Fruit fly (Drosophila melanogaster) whole organism, embryonic: ENCODE results near the gene Scm.

Experiments used
- ATbp ChIP-seq: fragments of 200-800 bp; sonication (Bioruptor generic); optimal IDR thresholded peaks from 2 replicates; lab custom pipeline; 2017; ENCODE audit warnings: missing biosample characterization, mild to moderate bottlenecking, missing genetic modification characterization, missing genetic modification reagents
- BtbVII ChIP-seq: fragments of 200-800 bp; sonication (Bioruptor generic); optimal IDR thresholded peaks from 3 replicates; lab custom pipeline; 2017; ENCODE audit warnings: missing biosample characterization, mild to moderate bottlenecking, missing genetic modification characterization
- CG10267 ChIP-seq: fragments of 200-800 bp; sonication (Bioruptor generic); optimal IDR thresholded peaks from 2 replicates; lab custom pipeline; 2018; ENCODE audit warnings: missing biosample characterization, mild to moderate bottlenecking, missing genetic modification characterization, moderate library complexity
- CG10654 ChIP-seq: fragments of 200-800 bp; sonication (Bioruptor generic); optimal IDR thresholded peaks from 2 replicates; lab custom pipeline; 2016; ENCODE audit warnings: missing biosample characterization, missing genetic modification characterization
- CG10959 ChIP-seq: fragments of 200-800 bp; sonication (Bioruptor generic); IDR thresholded peaks from 2 replicates; pipeline ENCODE4 v1.3.6; 2022; ENCODE audit warnings: missing biosample characterization, missing genetic modification characterization
- CG11504 ChIP-seq: fragments of 200-800 bp; sonication (Bioruptor generic); optimal IDR thresholded peaks from 3 replicates; lab custom pipeline; 2019; ENCODE audit warnings: missing biosample characterization, mild to moderate bottlenecking, missing genetic modification characterization, moderate library complexity
- CG11560 ChIP-seq: fragments of 200-800 bp; sonication (Bioruptor generic); IDR thresholded peaks from 3 replicates; pipeline ENCODE4 v1.3.6; 2022; ENCODE audit warnings: missing biosample characterization, missing genetic modification characterization
- CG12236 ChIP-seq: fragments of 200-800 bp; sonication (Bioruptor generic); optimal IDR thresholded peaks from 2 replicates; lab custom pipeline; 2016; ENCODE audit warnings: missing biosample characterization, missing genetic modification characterization
- CG13287 ChIP-seq: fragments of 200-800 bp; sonication (Bioruptor generic); IDR thresholded peaks from 2 replicates; pipeline ENCODE4 v1.3.6; 2022; ENCODE audit warnings: missing biosample characterization, missing genetic modification characterization; ENCODE audit not compliant: partially characterized antibody
- CG14667 ChIP-seq: fragments of 200-800 bp; sonication (Bioruptor generic); IDR thresholded peaks from 2 replicates; pipeline ENCODE4 v1.3.6; 2022; ENCODE audit warnings: missing biosample characterization, missing genetic modification characterization
- CG17912 ChIP-seq: fragments of 200-800 bp; sonication (Bioruptor generic); optimal IDR thresholded peaks from 2 replicates; lab custom pipeline; 2018; ENCODE audit warnings: missing biosample characterization, mild to moderate bottlenecking, missing genetic modification characterization
- CG1792 ChIP-seq: fragments of 200-800 bp; sonication (Bioruptor generic); optimal IDR thresholded peaks from 2 replicates; lab custom pipeline; 2016; ENCODE audit warnings: missing biosample characterization, missing genetic modification characterization
- CG2120 ChIP-seq: fragments of 200-800 bp; sonication (Bioruptor generic); optimal IDR thresholded peaks from 3 replicates; lab custom pipeline; 2016; ENCODE audit warnings: missing biosample characterization, missing genetic modification characterization
- CG2202 ChIP-seq: fragments of 200-800 bp; sonication (Bioruptor generic); optimal IDR thresholded peaks from 2 replicates; lab custom pipeline; 2018; ENCODE audit warnings: missing biosample characterization, mild to moderate bottlenecking, missing genetic modification characterization
- CG2678 ChIP-seq: fragments of 200-800 bp; sonication (Bioruptor generic); optimal IDR thresholded peaks from 3 replicates; lab custom pipeline; 2019; ENCODE audit warnings: missing biosample characterization, mild to moderate bottlenecking, missing genetic modification characterization, moderate library complexity
- CG30431 ChIP-seq: fragments of 200-800 bp; sonication (Bioruptor generic); optimal IDR thresholded peaks from 2 replicates; lab custom pipeline; 2017; ENCODE audit warnings: missing biosample characterization, missing genetic modification characterization
- CG43689 ChIP-seq: fragments of 200-800 bp; sonication (Bioruptor generic); IDR thresholded peaks from 2 replicates; pipeline ENCODE4 v1.3.6; 2022; ENCODE audit warnings: missing biosample characterization, missing genetic modification characterization
- CG5953 ChIP-seq: fragments of 200-800 bp; sonication (Bioruptor generic); IDR thresholded peaks from 2 replicates; pipeline ENCODE4 v1.3.6; 2022; ENCODE audit warnings: missing biosample characterization, missing genetic modification characterization
- CG7987 ChIP-seq: fragments of 200-800 bp; sonication (Bioruptor generic); optimal IDR thresholded peaks from 2 replicates; lab custom pipeline; 2018; ENCODE audit warnings: missing biosample characterization, mild to moderate bottlenecking, missing genetic modification characterization, moderate library complexity
- CG8290 ChIP-seq, 3 experiments: fragments of 200-800 bp; sonication (Bioruptor generic); optimal IDR thresholded peaks; 2 replicates each; lab custom pipeline; 2016 to 2019; ENCODE audit warnings: missing biosample characterization in 3 of 3, missing genetic modification characterization in 3 of 3, mild to moderate bottlenecking in 2 of 3, moderate library complexity in 1 of 3
- CG9727 ChIP-seq: fragments of 200-800 bp; sonication (Bioruptor generic); optimal IDR thresholded peaks from 3 replicates; lab custom pipeline; 2017; ENCODE audit warnings: missing biosample characterization, mild to moderate bottlenecking, missing genetic modification characterization
- CHES-1-like ChIP-seq: fragments of 200-800 bp; sonication (Bioruptor generic); optimal IDR thresholded peaks from 2 replicates; lab custom pipeline; 2016; ENCODE audit warnings: missing biosample characterization, missing genetic modification characterization
- CTCF ChIP-seq: fragments of 200-800 bp; sonication (Bioruptor generic); optimal IDR thresholded peaks from 2 replicates; lab custom pipeline; 2017; ENCODE audit warnings: missing biosample characterization, mild to moderate bottlenecking, missing genetic modification characterization, moderate library complexity
- Hey ChIP-seq: fragments of 200-800 bp; sonication (Bioruptor generic); optimal IDR thresholded peaks from 3 replicates; lab custom pipeline; 2018; ENCODE audit warnings: missing biosample characterization, mild to moderate bottlenecking, missing genetic modification characterization
- Lhr ChIP-seq: fragments of 200-800 bp; sonication (Bioruptor generic); optimal IDR thresholded peaks from 3 replicates; lab custom pipeline; 2017; ENCODE audit warnings: mild to moderate bottlenecking, missing biosample characterization, missing genetic modification reagents, missing genetic modification characterization
- MBD-R2 ChIP-seq: fragments of 200-800 bp; sonication (Bioruptor generic); IDR thresholded peaks from 2 replicates; pipeline ENCODE4 v1.3.6; 2022; ENCODE audit warnings: missing biosample characterization, missing genetic modification characterization
- MESR4 ChIP-seq: fragments of 200-800 bp; sonication (Bioruptor generic); optimal IDR thresholded peaks from 2 replicates; lab custom pipeline; 2018; ENCODE audit warnings: missing biosample characterization, mild to moderate bottlenecking, missing genetic modification characterization, moderate library complexity
- NfI ChIP-seq: fragments of 200-800 bp; sonication (Bioruptor generic); optimal IDR thresholded peaks from 3 replicates; lab custom pipeline; 2018; ENCODE audit warnings: missing biosample characterization, mild to moderate bottlenecking, missing genetic modification characterization, moderate library complexity
- Side ChIP-seq: fragments of 200-800 bp; sonication (Bioruptor generic); optimal IDR thresholded peaks from 2 replicates; lab custom pipeline; 2016; ENCODE audit warnings: missing biosample characterization, missing genetic modification characterization
- Sry-β ChIP-seq: fragments of 200-800 bp; sonication (Bioruptor generic); optimal IDR thresholded peaks from 2 replicates; lab custom pipeline; 2018; ENCODE audit warnings: missing biosample characterization, mild to moderate bottlenecking, missing genetic modification characterization, moderate library complexity
- Xrp1 ChIP-seq: fragments of 200-800 bp; sonication (Bioruptor generic); IDR thresholded peaks from 2 replicates; pipeline ENCODE4 v1.3.6; 2022; ENCODE audit warnings: missing biosample characterization, missing genetic modification characterization
- ac ChIP-seq: fragments of 200-800 bp; sonication (Bioruptor generic); optimal IDR thresholded peaks from 3 replicates; lab custom pipeline; 2017; ENCODE audit warnings: missing biosample characterization, mild to moderate bottlenecking, missing genetic modification characterization
- bbx ChIP-seq: fragments of 200-800 bp; sonication (Bioruptor generic); IDR thresholded peaks from 2 replicates; pipeline ENCODE4 v1.3.6; 2022; ENCODE audit warnings: missing biosample characterization, missing genetic modification characterization; ENCODE audit not compliant: partially characterized antibody
- cad ChIP-seq: fragments of >200 bp; optimal IDR thresholded peaks from 2 replicates; lab custom pipeline; 2017; ENCODE audit warnings: missing biosample characterization, missing genetic modification characterization
- crol ChIP-seq: fragments of 200-800 bp; sonication (Bioruptor generic); IDR thresholded peaks from 2 replicates; pipeline ENCODE4 v1.3.6; 2022; ENCODE audit warnings: missing biosample characterization, missing genetic modification characterization
- dati ChIP-seq: fragments of 200-800 bp; sonication (Bioruptor generic); IDR thresholded peaks from 2 replicates; pipeline ENCODE4 v1.3.6; 2022; ENCODE audit warnings: missing biosample characterization, missing genetic modification characterization
- dpn ChIP-seq, 2 experiments: fragments of 200-800 bp; sonication (Bioruptor generic); optimal IDR thresholded peaks; 3 replicates each; lab custom pipeline; 2016; ENCODE audit warnings: missing biosample characterization in 2 of 2, missing genetic modification characterization in 2 of 2
- ems ChIP-seq: fragments of 200-800 bp; sonication (Bioruptor generic); optimal IDR thresholded peaks from 3 replicates; lab custom pipeline; 2016; ENCODE audit warnings: missing biosample characterization, missing genetic modification characterization
- fd3F ChIP-seq: fragments of 200-800 bp; sonication (Bioruptor generic); optimal IDR thresholded peaks from 2 replicates; lab custom pipeline; 2018; ENCODE audit warnings: missing biosample characterization, mild to moderate bottlenecking, missing genetic modification characterization, moderate library complexity
- grn ChIP-seq: fragments of 200-800 bp; sonication (Bioruptor generic); optimal IDR thresholded peaks from 3 replicates; lab custom pipeline; 2017; ENCODE audit warnings: missing biosample characterization, missing genetic modification characterization
- h ChIP-seq: fragments of >200 bp; optimal IDR thresholded peaks from 2 replicates; lab custom pipeline; 2017
- ind ChIP-seq: fragments of 200-800 bp; sonication (Bioruptor generic); optimal IDR thresholded peaks from 3 replicates; lab custom pipeline; 2016; ENCODE audit warnings: missing biosample characterization, missing genetic modification characterization
- jigr1 ChIP-seq: fragments of 200-800 bp; sonication (Bioruptor generic); IDR thresholded peaks from 3 replicates; pipeline ENCODE4 v1.3.6; 2022; ENCODE audit warnings: missing biosample characterization, missing genetic modification characterization
- lab ChIP-seq: fragments of 200-800 bp; sonication (Bioruptor generic); optimal IDR thresholded peaks from 3 replicates; lab custom pipeline; 2017; ENCODE audit warnings: missing biosample characterization, missing genetic modification characterization, mild to moderate bottlenecking, moderate library complexity, missing genetic modification reagents
- lola ChIP-seq, 3 experiments: fragments of >200 bp in 2 of 3; fragments of 200-800 bp in 1 of 3; sonication (Bioruptor generic) in 1 of 3; optimal IDR thresholded peaks; 2 replicates each; lab custom pipeline; 2017 to 2019; ENCODE audit warnings: missing biosample characterization in 3 of 3, missing genetic modification characterization in 3 of 3, mild to moderate bottlenecking in 1 of 3, moderate library complexity in 1 of 3
- luna ChIP-seq: fragments of 200-800 bp; sonication (Bioruptor generic); optimal IDR thresholded peaks from 2 replicates; lab custom pipeline; 2016; ENCODE audit warnings: missing biosample characterization, missing genetic modification characterization
- pfk ChIP-seq: fragments of 200-800 bp; sonication (Bioruptor generic); optimal IDR thresholded peaks from 2 replicates; lab custom pipeline; 2018; ENCODE audit warnings: missing biosample characterization, mild to moderate bottlenecking, missing genetic modification characterization, moderate library complexity
- psq ChIP-seq: fragments of 200-800 bp; sonication (Bioruptor generic); optimal IDR thresholded peaks from 2 replicates; lab custom pipeline; 2017; ENCODE audit warnings: missing biosample characterization, missing genetic modification characterization
- sob ChIP-seq: fragments of 200-800 bp; sonication (Bioruptor generic); IDR thresholded peaks from 2 replicates; pipeline ENCODE4 v1.3.6; 2022; ENCODE audit warnings: missing biosample characterization, missing genetic modification characterization
- trem ChIP-seq: fragments of 200-800 bp; optimal IDR thresholded peaks from 3 replicates; lab custom pipeline; 2019; ENCODE audit warnings: missing biosample characterization, mild to moderate bottlenecking, missing genetic modification characterization, moderate library complexity
- tup ChIP-seq: fragments of 200-800 bp; sonication (Bioruptor generic); optimal IDR thresholded peaks from 2 replicates; lab custom pipeline; 2016; ENCODE audit warnings: missing biosample characterization, mild to moderate bottlenecking, missing genetic modification characterization, moderate library complexity
- z ChIP-seq: fragments of 200-800 bp; sonication (Bioruptor generic); IDR thresholded peaks from 3 replicates; pipeline ENCODE4 v1.3.6; 2022; ENCODE audit warnings: missing biosample characterization, missing genetic modification characterization

Scm gene

DNA sequence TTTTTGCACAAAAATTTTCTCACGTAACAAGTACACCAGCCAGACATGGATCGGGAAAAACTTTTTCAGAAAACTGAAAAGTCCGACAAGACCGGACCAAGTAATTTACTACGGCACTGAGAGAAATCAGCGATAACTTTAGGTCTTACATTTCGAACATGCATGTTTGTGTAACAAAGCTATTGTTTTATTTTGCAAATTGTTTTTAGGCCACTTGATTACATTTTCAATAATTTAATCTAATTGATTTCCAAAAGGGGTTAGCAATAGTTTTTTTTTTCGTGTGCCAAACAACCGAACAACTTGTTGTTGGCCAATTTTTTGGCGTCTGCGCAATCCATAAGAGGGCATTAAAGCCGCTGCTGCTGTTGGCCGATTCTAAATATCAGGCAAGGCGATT is 24.3 kb downstream of the Scm start (continued):
- TF ChIP-seq CG8290 (GFP tag; optimal IDR thresholded peaks at IDR 0.05; lab: Kevin White, UChicago) (no peak), CG8290 (tag; optimal IDR thresholded peaks at IDR 0.05; lab: Kevin White, UChicago) (peak in 1 of 2 experiments; percentile 41), CG10959 (GFP tag; lab: Robert Waterston, UW) (no peak), CG2120 (GFP tag; lab: Kevin White, UChicago) (peak; percentile 71), z (GFP tag; lab: Robert Waterston, UW) (no peak), psq (no peak), Sry-β (GFP tag; lab: Kevin White, UChicago) (no peak), crol (GFP tag; lab: Robert Waterston, UW) (no peak), CHES-1-like (GFP tag; lab: Kevin White, UChicago) (peak; percentile 27), bbx (GFP tag; lab: Robert Waterston, UW) (no peak), grn (GFP tag; lab: Kevin White, UChicago) (no peak), cad (GFP tag; lab: Kevin White, UChicago) (no peak), trem (tag; lab: Kevin White, UChicago) (no peak), CG17912 (GFP tag; lab: Kevin White, UChicago) (no peak), CG7987 (peak; percentile 20), MESR4 (no peak), CG10267 (tag; lab: Kevin White, UChicago) (peak; percentile 41), CG30431 (GFP tag; lab: Kevin White, UChicago) (peak; percentile 33), CG13287 (GFP tag; lab: Robert Waterston, UW) (no peak), pfk (GFP tag; lab: Kevin White, UChicago) (no peak), BtbVII (GFP tag; lab: Kevin White, UChicago) (peak; percentile 58), CG2202 (tag; lab: Kevin White, UChicago) (no peak), MBD-R2 (GFP tag; lab: Robert Waterston, UW) (peak; percentile 33; the same call in 1 of the 2 replicates), Side (GFP tag; lab: Kevin White, UChicago) (peak; percentile 43), NfI (GFP tag; lab: Kevin White, UChicago) (peak; percentile 48), lab (GFP tag; lab: Kevin White, UChicago) (peak; percentile 90), Xrp1 (GFP tag; lab: Robert Waterston, UW) (peak; percentile 57), CG9727 (GFP tag; lab: Kevin White, UChicago) (peak; percentile 55), CG11504 (tag; lab: Kevin White, UChicago) (peak; percentile 83), luna (GFP tag; lab: Kevin White, UChicago) (no peak), ac (no peak), ATbp (GFP tag; lab: Kevin White, UChicago) (peak; percentile 38), ems (peak; percentile 69), CG1792 (GFP tag; lab: Kevin White, UChicago) (peak; percentile 59), fd3F (GFP tag; lab: Kevin White, UChicago) (peak; percentile 40), CG5953 (no peak), CTCF (no peak), dati (no peak), CG43689 (GFP tag; lab: Robert Waterston, UW) (no peak), tup (GFP tag; lab: Kevin White, UChicago) (peak; percentile 3), dpn (GFP tag; optimal IDR thresholded peaks at IDR 0.05; lab: Kevin White, UChicago) (peak; percentile 57 to 70), jigr1 (GFP tag; lab: Robert Waterston, UW) (no peak), Lhr (GFP tag; lab: Kevin White, UChicago) (no peak), sob (GFP tag; lab: Robert Waterston, UW) (peak; percentile 55), CG14667 (GFP tag; lab: Robert Waterston, UW) (no peak), CG12236 (GFP tag; lab: Kevin White, UChicago) (peak; percentile 39), CG10654 (GFP tag; lab: Kevin White, UChicago) (peak; percentile 43), h (lab: Kevin White, UChicago) (no peak), CG11560 (tag; lab: Robert Waterston, UW) (no peak), lola (GFP tag; optimal IDR thresholded peaks at IDR 0.05; lab: Kevin White, UChicago) (no peak), Hey (tag; lab: Kevin White, UChicago) (no peak), CG2678 (peak; percentile 69), ind (GFP tag; lab: Kevin White, UChicago) (peak; percentile 49)
